Fruit fly (Drosophila melanogaster): Measurements from ENCODE around the gene CG42714.

The CG42714 gene

DNA sequence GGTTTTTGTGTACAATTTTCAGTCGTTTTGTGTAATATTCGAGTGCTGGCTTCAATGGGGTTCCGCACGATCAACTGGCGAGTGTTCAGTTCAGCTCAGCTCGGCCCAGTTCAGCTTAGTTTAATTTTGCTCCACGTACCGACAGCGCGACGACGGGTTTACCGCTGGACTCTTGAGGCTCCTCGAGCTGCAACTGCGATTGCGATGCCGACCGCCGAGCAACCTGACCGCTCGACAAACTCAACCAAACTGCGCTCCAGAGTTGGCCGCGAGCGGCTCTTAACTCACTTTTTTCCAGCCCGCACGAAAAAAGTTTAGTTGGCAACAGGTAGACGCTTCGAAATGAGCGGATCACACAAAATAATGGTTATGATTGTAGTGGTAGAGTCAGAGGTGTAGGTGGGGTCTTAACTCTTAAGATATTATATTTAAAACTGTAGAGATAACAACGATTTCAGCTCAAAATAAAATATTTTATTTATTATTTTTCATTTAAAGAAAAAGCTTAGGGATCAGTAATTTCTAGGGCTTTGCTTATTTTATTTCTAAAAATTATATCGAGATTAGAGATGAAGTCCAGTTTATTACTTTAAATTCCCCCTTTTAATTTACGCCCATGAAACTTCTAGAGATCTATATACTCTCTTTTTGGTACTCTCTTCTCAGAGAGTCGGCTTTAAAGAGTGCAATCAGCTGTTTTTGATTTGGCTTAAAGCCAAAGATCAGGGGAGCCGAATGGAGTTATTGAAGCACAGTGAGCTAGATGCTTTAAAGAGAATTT is 22.7 kb upstream of the CG42714 start, which contains the start of gene Best2 (continued):
- peak; percentile 71 for TF ChIP-seq CG16863 (GFP tag; optimal IDR thresholded peaks at IDR 0.05)
- peak; percentile 58 for TF ChIP-seq ERR (GFP tag; optimal IDR thresholded peaks at IDR 0.05)
- TF ChIP-seq CG10366 (GFP tag; IDR thresholded peaks at IDR 0.05): peak; percentile 89
- no peak for TF ChIP-seq HLH4C (GFP tag; IDR thresholded peaks at IDR 0.05; ENCODE audit: partially characterized antibody)
- peak; percentile 62 for TF ChIP-seq NK7.1 (GFP tag; optimal IDR thresholded peaks at IDR 0.05)
- TF ChIP-seq scrt (GFP tag; optimal IDR thresholded peaks at IDR 0.05): peak; percentile 80
- peak; percentile 87 for TF ChIP-seq CG18599 (GFP tag; optimal IDR thresholded peaks at IDR 0.05)
- TF ChIP-seq sr (GFP tag; IDR thresholded peaks at IDR 0.05): no peak
- TF ChIP-seq CG7928 (GFP tag; optimal IDR thresholded peaks at IDR 0.05): peak; percentile 50
- TF ChIP-seq CG1647 (GFP tag; optimal IDR thresholded peaks at IDR 0.05): peak; percentile 55
- peak; percentile 72 for TF ChIP-seq CG17568 (GFP tag; optimal IDR thresholded peaks at IDR 0.05)
- TF ChIP-seq CG8478 (optimal IDR thresholded peaks at IDR 0.05): no peak
- peak; percentile 90 for TF ChIP-seq CG17829 (tag; optimal IDR thresholded peaks at IDR 0.05)
- peak; percentile 64 for TF ChIP-seq CG3407 (GFP tag; optimal IDR thresholded peaks at IDR 0.05)
- TF ChIP-seq dan (GFP tag; IDR thresholded peaks at IDR 0.05): peak; percentile 61; the same call in 1 of the 2 replicates
- TF ChIP-seq grn (GFP tag; optimal IDR thresholded peaks at IDR 0.05): no peak
- TF ChIP-seq nmo (GFP tag; optimal IDR thresholded peaks at IDR 0.05): peak; percentile 87
- TF ChIP-seq CG10959 (GFP tag; IDR thresholded peaks at IDR 0.05): peak; percentile 41; the same call in 1 of the 2 replicates
- peak; percentile 49; the same call in 1 of the 3 replicates for TF ChIP-seq gce (GFP tag; IDR thresholded peaks at IDR 0.05)
- peak; percentile 48 for TF ChIP-seq CG12744 (GFP tag; optimal IDR thresholded peaks at IDR 0.05)
- no peak for TF ChIP-seq fd102C (GFP tag; optimal IDR thresholded peaks at IDR 0.05)
- TF ChIP-seq pho (GFP tag; optimal IDR thresholded peaks at IDR 0.05): peak; percentile 78
- peak; percentile 90 for TF ChIP-seq ttk (GFP tag; IDR thresholded peaks at IDR 0.05)
- peak; percentile 53 for TF ChIP-seq eyg (GFP tag; optimal IDR thresholded peaks at IDR 0.05)
- TF ChIP-seq Atf3 (GFP tag; optimal IDR thresholded peaks at IDR 0.05): peak; percentile 34
- peak; percentile 65; the same call in 1 of the 2 replicates for TF ChIP-seq Lim3 (GFP tag; IDR thresholded peaks at IDR 0.05)
- peak; percentile 58 for TF ChIP-seq CG12219 (GFP tag; optimal IDR thresholded peaks at IDR 0.05)
- TF ChIP-seq cg (GFP tag; optimal IDR thresholded peaks at IDR 0.05): peak; percentile 69
- peak; percentile 71 for TF ChIP-seq tio (GFP tag; optimal IDR thresholded peaks at IDR 0.05)
- peak; percentile 71 for TF ChIP-seq kni (GFP tag; optimal IDR thresholded peaks at IDR 0.05)
- TF ChIP-seq CG14441 (GFP tag; IDR thresholded peaks at IDR 0.05): peak; percentile 89
- peak; percentile 82; the same call in 1 of the 2 replicates for TF ChIP-seq MBD-R2 (GFP tag; IDR thresholded peaks at IDR 0.05)
- peak; percentile 52 for TF ChIP-seq CG18764 (GFP tag; optimal IDR thresholded peaks at IDR 0.05)
- TF ChIP-seq Oaz (GFP tag; IDR thresholded peaks at IDR 0.05): peak; percentile 82
- TF ChIP-seq CG10565 (GFP tag; optimal IDR thresholded peaks at IDR 0.05): no peak
- TF ChIP-seq Adf1 (GFP tag; IDR thresholded peaks at IDR 0.05): peak; percentile 67
- TF ChIP-seq CG4404 (GFP tag; IDR thresholded peaks at IDR 0.05): peak; percentile 89
- peak; percentile 87 for TF ChIP-seq ase (GFP tag; IDR thresholded peaks at IDR 0.05)
- peak; percentile 54; the same call in 1 of the 2 replicates for TF ChIP-seq CG10321 (GFP tag; IDR thresholded peaks at IDR 0.05)
- peak; percentile 94 for TF ChIP-seq CG2678 (tag; optimal IDR thresholded peaks at IDR 0.05)
- peak; percentile 94 for TF ChIP-seq Dbx (GFP tag; IDR thresholded peaks at IDR 0.05)
- peak; percentile 84 for TF ChIP-seq CG4730 (GFP tag; IDR thresholded peaks at IDR 0.05)
- TF ChIP-seq Hmx (GFP tag; optimal IDR thresholded peaks at IDR 0.05): peak; percentile 57
- peak; percentile 47 for TF ChIP-seq YL-1 (GFP tag; optimal IDR thresholded peaks at IDR 0.05)
- peak; percentile 87 for TF ChIP-seq wor (GFP tag; IDR thresholded peaks at IDR 0.05)
- TF ChIP-seq B-H2 (GFP tag; optimal IDR thresholded peaks at IDR 0.05): peak; percentile 76
- peak; percentile 79 for TF ChIP-seq CG17385 (GFP tag; optimal IDR thresholded peaks at IDR 0.05)
- peak; percentile 76 for TF ChIP-seq E2f2 (GFP tag; IDR thresholded peaks at IDR 0.05)
- TF ChIP-seq lab (GFP tag; optimal IDR thresholded peaks at IDR 0.05): peak; percentile 88
- peak; percentile 68 for TF ChIP-seq CG2875 (GFP tag; optimal IDR thresholded peaks at IDR 0.05)
